Worm (Caenorhabditis elegans): ENCODE data around the gene srd-66.

DNA sequence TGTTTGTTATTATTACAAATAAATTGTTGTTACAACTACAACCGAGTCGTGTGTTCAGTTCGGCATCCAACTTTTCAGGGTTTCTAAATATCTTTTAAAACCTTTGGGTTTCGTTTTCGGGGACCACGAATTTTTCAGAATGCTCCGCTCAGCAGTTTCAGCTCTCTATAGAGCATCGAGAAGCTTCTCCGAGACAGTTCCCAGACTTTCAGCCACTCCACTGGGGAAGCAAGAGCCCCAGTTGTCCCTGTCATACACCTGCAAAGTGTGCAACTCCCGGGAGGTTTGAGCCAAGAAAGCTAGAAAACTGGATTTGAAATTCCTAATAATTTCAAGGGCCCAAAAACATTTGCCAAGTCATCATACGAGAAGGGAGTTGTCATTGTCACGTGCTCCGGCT lies 31.1 kb downstream of the srd-66 start, which contains the start of gene F53A3.7:
- no peak for TF ChIP-seq lsy-2 (tag; optimal IDR thresholded peaks at IDR 0.05)
- no peak for TF ChIP-seq pha-4 (tag; optimal IDR thresholded peaks at IDR 0.05)
- no peak for TF ChIP-seq unc-62 (GFP tag; optimal IDR thresholded peaks at IDR 0.05)
- no peak for TF ChIP-seq nhr-28 (tag; optimal IDR thresholded peaks at IDR 0.05)
